Fruit fly (Drosophila melanogaster): ENCODE results near the gene Sema1a.

The Sema1a gene

dm6 chr2L:8697915-8698627 lies 156.1 kb downstream of the Sema1a start:
- TF ChIP-seq CG8478 (optimal IDR thresholded peaks at IDR 0.05) (no peak), CTCF (optimal IDR thresholded peaks at IDR 0.05) (no peak)

dm6 chr2L:8699895-8700314 lies 158.0 kb downstream of the Sema1a start:
- TF ChIP-seq CTCF (optimal IDR thresholded peaks at IDR 0.05) (no peak), CG8478 (optimal IDR thresholded peaks at IDR 0.05) (no peak)

- no peak for TF ChIP-seq CTCF (optimal IDR thresholded peaks at IDR 0.05)
- TF ChIP-seq CG8478 (optimal IDR thresholded peaks at IDR 0.05) = no peak
Measured at dm6 chr2L:8700870-8701616, 159.1 kb downstream of the Sema1a start.

dm6 chr2L:8702907-8703626 lies 161.1 kb downstream of the Sema1a start:
- TF ChIP-seq CTCF (optimal IDR thresholded peaks at IDR 0.05) (no peak), CG8478 (optimal IDR thresholded peaks at IDR 0.05) (no peak)

- TF ChIP-seq CTCF (optimal IDR thresholded peaks at IDR 0.05) (no peak), CG8478 (optimal IDR thresholded peaks at IDR 0.05) (no peak)
Measured at dm6 chr2L:8704648-8705622, 163.0 kb downstream of the Sema1a start, which contains the start of gene CatB. Gene CatB (plus strand): TSS chr2L:8705572.

- TF ChIP-seq CG8478 (optimal IDR thresholded peaks at IDR 0.05) (no peak), CTCF (optimal IDR thresholded peaks at IDR 0.05) (no peak)
Measured at dm6 chr2L:8707522-8707921, 165.6 kb downstream of the Sema1a start.

dm6 chr2L:8708399-8709077 lies 166.6 kb downstream of the Sema1a start:
- TF ChIP-seq CG8478 (optimal IDR thresholded peaks at IDR 0.05) (no peak), CTCF (optimal IDR thresholded peaks at IDR 0.05) (no peak)

- no peak for TF ChIP-seq CG8478 (optimal IDR thresholded peaks at IDR 0.05)
- TF ChIP-seq CTCF (optimal IDR thresholded peaks at IDR 0.05) = no peak
Measured at dm6 chr2L:8709078-8709399, 167.1 kb downstream of the Sema1a start.

- TF ChIP-seq CTCF (optimal IDR thresholded peaks at IDR 0.05) = no peak
- TF ChIP-seq CG8478 (optimal IDR thresholded peaks at IDR 0.05) = no peak
Measured at dm6 chr2L:8709413-8709812, 167.5 kb downstream of the Sema1a start, which contains the start of gene Hnf4. Gene Hnf4 (minus strand): TSS chr2L:8709611.

- no peak for TF ChIP-seq CG8478 (optimal IDR thresholded peaks at IDR 0.05)
- no peak for TF ChIP-seq CTCF (optimal IDR thresholded peaks at IDR 0.05)
Measured at dm6 chr2L:8714513-8714912, 172.6 kb downstream of the Sema1a start.

- no peak for TF ChIP-seq CG8478 (optimal IDR thresholded peaks at IDR 0.05)
- no peak for TF ChIP-seq CTCF (optimal IDR thresholded peaks at IDR 0.05)
Measured at dm6 chr2L:8715454-8715853, 173.5 kb downstream of the Sema1a start.

dm6 chr2L:8716383-8716782 lies 174.4 kb downstream of the Sema1a start:
- TF ChIP-seq CTCF (optimal IDR thresholded peaks at IDR 0.05) = no peak
- no peak for TF ChIP-seq CG8478 (optimal IDR thresholded peaks at IDR 0.05)

dm6 chr2L:8717618-8718336 lies 175.8 kb downstream of the Sema1a start:
- TF ChIP-seq CG8478 (optimal IDR thresholded peaks at IDR 0.05) = no peak
- TF ChIP-seq CTCF (optimal IDR thresholded peaks at IDR 0.05) = no peak

Measured in S2 (cell line).